Worm (Caenorhabditis elegans) whole organism, L3 larva: ENCODE measurements around the gene coh-3.

Experiments
- ama-1 ChIP-seq: fragments of 150-350 bp; optimal IDR thresholded peaks from 2 replicates; lab custom pipeline; 2018
- ceh-28 ChIP-seq: fragments of 150-350 bp; optimal IDR thresholded peaks from 2 replicates; lab custom pipeline; 2014; ENCODE audit warnings: missing biosample characterization, missing genetic modification reagents, missing genetic modification characterization
- ceh-9 ChIP-seq: sonication (generic microtip); optimal IDR thresholded peaks from 2 replicates; lab custom pipeline; 2018; ENCODE audit warnings: missing biosample characterization, missing genetic modification characterization
- daf-12 ChIP-seq: fragments of 150-350 bp; optimal IDR thresholded peaks from 2 replicates; lab custom pipeline; 2014; ENCODE audit warnings: missing biosample characterization, missing genetic modification reagents, missing genetic modification characterization
- egl-27 ChIP-seq: sonication (generic microtip); optimal IDR thresholded peaks from 4 replicates; lab custom pipeline; 2017; ENCODE audit warnings: missing biosample characterization, missing genetic modification reagents, missing genetic modification characterization
- elt-1 ChIP-seq: fragments of 150-350 bp; optimal IDR thresholded peaks from 2 replicates; lab custom pipeline; 2014; ENCODE audit warnings: missing biosample characterization, missing genetic modification characterization
- elt-2 ChIP-seq: sonication (generic microtip); optimal IDR thresholded peaks from 2 replicates; lab custom pipeline; 2016; ENCODE audit warnings: missing genetic modification reagents, mild to moderate bottlenecking, missing genetic modification characterization, missing compliant biosample characterization
- elt-3 ChIP-seq, 3 experiments: fragments of 150-350 bp in 1 of 3; sonication (generic microtip) in 2 of 3; optimal IDR thresholded peaks; 2 replicates in 2 of 3; 4 replicates in 1 of 3; lab custom pipeline; 2014 to 2017; ENCODE audit warnings: missing biosample characterization in 3 of 3, missing genetic modification characterization in 3 of 3
- eor-1 ChIP-seq, 2 experiments: fragments of 150-350 bp; optimal IDR thresholded peaks; 2 replicates each; lab custom pipeline; 2014 to 2018; ENCODE audit warnings: missing biosample characterization in 2 of 2, missing genetic modification characterization in 2 of 2
- fkh-10 ChIP-seq: sonication (generic microtip); optimal IDR thresholded peaks from 2 replicates; lab custom pipeline; 2017; ENCODE audit warnings: missing biosample characterization, missing genetic modification reagents, missing genetic modification characterization
- fos-1 ChIP-seq: fragments of 150-350 bp; optimal IDR thresholded peaks from 2 replicates; lab custom pipeline; 2014; ENCODE audit warnings: missing biosample characterization, missing genetic modification characterization
- hmg-11 ChIP-seq: sonication (generic microtip); optimal IDR thresholded peaks from 2 replicates; lab custom pipeline; 2016; ENCODE audit warnings: missing genetic modification characterization, missing compliant biosample characterization
- lin-15B ChIP-seq: fragments of 150-350 bp; optimal IDR thresholded peaks from 2 replicates; lab custom pipeline; 2014; ENCODE audit warnings: missing biosample characterization, missing genetic modification characterization
- lin-39 ChIP-seq: fragments of 150-350 bp; optimal IDR thresholded peaks from 2 replicates; lab custom pipeline; 2018; ENCODE audit warnings: missing biosample characterization, missing genetic modification reagents, missing genetic modification characterization
- mdl-1 ChIP-seq: fragments of 150-350 bp; optimal IDR thresholded peaks from 2 replicates; lab custom pipeline; 2014; ENCODE audit warnings: missing biosample characterization, missing genetic modification characterization
- mml-1 ChIP-seq: fragments of 150-350 bp; sonication (generic microtip); optimal IDR thresholded peaks from 3 replicates; lab custom pipeline; 2014; ENCODE audit warnings: missing biosample characterization, missing genetic modification characterization
- nfya-1 ChIP-seq: sonication (generic microtip); optimal IDR thresholded peaks from 2 replicates; lab custom pipeline; 2017; ENCODE audit warnings: missing genetic modification characterization, mild to moderate bottlenecking, missing compliant biosample characterization, antibody characterized with exemption, moderate library complexity; ENCODE audit not compliant: insufficient read depth
- nhr-12 ChIP-seq: fragments of 150-350 bp; optimal IDR thresholded peaks from 2 replicates; lab custom pipeline; 2014; ENCODE audit warnings: missing biosample characterization, missing genetic modification characterization
- nhr-23 ChIP-seq: fragments of 150-350 bp; optimal IDR thresholded peaks from 2 replicates; lab custom pipeline; 2014; ENCODE audit warnings: missing biosample characterization, missing genetic modification reagents, missing genetic modification characterization
- nhr-237 ChIP-seq: fragments of 150-350 bp; optimal IDR thresholded peaks from 2 replicates; lab custom pipeline; 2014; ENCODE audit warnings: missing biosample characterization, missing genetic modification characterization
- nhr-25 ChIP-seq: sonication (generic microtip); optimal IDR thresholded peaks from 2 replicates; lab custom pipeline; 2017; ENCODE audit warnings: missing biosample characterization, missing genetic modification characterization
- nhr-28 ChIP-seq: fragments of 150-350 bp; optimal IDR thresholded peaks from 2 replicates; lab custom pipeline; 2014; ENCODE audit warnings: missing biosample characterization, missing genetic modification characterization
- nhr-43 ChIP-seq: sonication (generic microtip); optimal IDR thresholded peaks from 2 replicates; lab custom pipeline; 2016; ENCODE audit warnings: mild to moderate bottlenecking, missing genetic modification characterization, missing compliant biosample characterization; ENCODE audit not compliant: poor library complexity, severe bottlenecking
- nhr-67 ChIP-seq: fragments of 150-350 bp; optimal IDR thresholded peaks from 2 replicates; lab custom pipeline; 2014; ENCODE audit warnings: missing biosample characterization, missing genetic modification characterization
- nhr-76 ChIP-seq: fragments of 150-350 bp; sonication (generic microtip); optimal IDR thresholded peaks from 5 replicates; lab custom pipeline; 2014; ENCODE audit warnings: missing biosample characterization, missing genetic modification characterization
- nhr-77 ChIP-seq: fragments of 150-350 bp; optimal IDR thresholded peaks from 2 replicates; lab custom pipeline; 2014; ENCODE audit warnings: missing biosample characterization, missing genetic modification characterization
- pha-4 ChIP-seq: fragments of 150-350 bp; optimal IDR thresholded peaks from 2 replicates; lab custom pipeline; 2014; ENCODE audit warnings: missing biosample characterization, missing genetic modification reagents, missing genetic modification characterization
- pqm-1 ChIP-seq: fragments of 150-350 bp; optimal IDR thresholded peaks from 2 replicates; lab custom pipeline; 2017; ENCODE audit warnings: missing biosample characterization, missing genetic modification characterization, inconsistent platforms
- skn-1 ChIP-seq: fragments of 150-350 bp; optimal IDR thresholded peaks from 2 replicates; lab custom pipeline; 2014; ENCODE audit warnings: missing biosample characterization, missing genetic modification characterization
- snpc-4 ChIP-seq: fragments of 150-350 bp; optimal IDR thresholded peaks from 2 replicates; lab custom pipeline; 2014; ENCODE audit warnings: missing biosample characterization, missing genetic modification characterization
- unc-62 ChIP-seq: fragments of 150-350 bp; sonication (generic microtip); optimal IDR thresholded peaks from 4 replicates; lab custom pipeline; 2014; ENCODE audit warnings: missing biosample characterization, missing genetic modification reagents, missing genetic modification characterization
- zag-1 ChIP-seq: fragments of 150-350 bp; optimal IDR thresholded peaks from 2 replicates; lab custom pipeline; 2014; ENCODE audit warnings: missing biosample characterization, missing genetic modification characterization
- ztf-11 ChIP-seq: fragments of 150-350 bp; optimal IDR thresholded peaks from 2 replicates; lab custom pipeline; 2014; ENCODE audit warnings: missing biosample characterization, missing genetic modification characterization
- ztf-4 ChIP-seq: fragments of 150-350 bp; optimal IDR thresholded peaks from 2 replicates; lab custom pipeline; 2014; ENCODE audit warnings: missing biosample characterization, missing genetic modification characterization

Gene coh-3

DNA sequence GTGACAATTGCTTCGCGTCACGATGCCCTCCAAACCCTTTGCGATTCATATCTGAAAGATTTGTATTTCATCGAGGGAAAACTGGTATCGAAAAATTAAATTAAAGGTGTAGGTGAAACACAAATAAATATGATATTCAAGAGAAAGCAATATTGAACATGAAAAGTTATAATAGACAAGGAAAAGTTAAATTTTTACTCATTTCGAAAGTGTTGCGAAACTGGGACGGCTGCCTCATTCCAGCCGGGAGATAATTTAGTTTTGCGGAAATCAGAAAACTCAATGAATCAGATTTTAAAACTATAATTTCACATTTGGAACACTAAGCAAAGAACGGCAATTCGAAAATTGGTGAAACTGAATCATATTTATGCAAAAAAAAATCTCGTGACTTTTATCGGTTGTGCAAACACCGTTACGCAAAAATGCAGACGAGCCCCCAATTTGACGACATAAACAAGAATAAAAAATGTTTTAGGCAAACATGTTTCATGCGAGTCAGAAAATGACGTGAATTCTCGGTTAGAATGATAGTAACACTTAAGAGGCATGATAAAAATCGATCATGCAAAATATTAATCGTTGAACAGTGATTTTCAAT, 42.2 kb upstream of the coh-3 start, which contains the start of the genes nxf-1 and C15H11.11 (continued):
- TF ChIP-seq nhr-237 (tag; lab: Kevin White, UChicago) (no peak), nhr-67 (tag; lab: Kevin White, UChicago) (no peak), eor-1 (tag; optimal IDR thresholded peaks at IDR 0.05; lab: Kevin White, UChicago) (no peak)

- TF ChIP-seq fkh-10 (GFP tag; lab: Kevin White, UChicago), result no peak
- no peak for TF ChIP-seq zag-1 (tag; lab: Kevin White, UChicago)
- no peak for TF ChIP-seq egl-27
- no peak for TF ChIP-seq skn-1 (tag; lab: Kevin White, UChicago)
- no peak for TF ChIP-seq mdl-1 (tag; lab: Kevin White, UChicago)
- no peak for TF ChIP-seq nhr-28 (tag; lab: Kevin White, UChicago)
- no peak for TF ChIP-seq ceh-9 (tag; lab: Kevin White, UChicago)
- TF ChIP-seq unc-62 (GFP tag; lab: Kevin White, UChicago), result no peak
- no peak for TF ChIP-seq pqm-1 (tag; lab: Kevin White, UChicago)
- no peak for TF ChIP-seq elt-2 (tag; lab: Kevin White, UChicago)
- TF ChIP-seq mml-1 (tag; lab: Kevin White, UChicago), result no peak
- no peak for TF ChIP-seq ceh-28
- TF ChIP-seq lin-39 (tag; lab: Kevin White, UChicago), result no peak
- no peak for TF ChIP-seq ztf-11 (tag; lab: Kevin White, UChicago)
- no peak for TF ChIP-seq daf-12 (tag; lab: Kevin White, UChicago)
- no peak for TF ChIP-seq nhr-77 (tag; lab: Kevin White, UChicago)
- no peak for TF ChIP-seq hmg-11
Measured at ce11 chrV:14417735-14418134, 39.5 kb upstream of the coh-3 start, which contains the start of the genes nxf-2 and set-31. TSS of gene nxf-2 (minus strand) at chrV:14417835. TSS of gene set-31 (plus strand) at chrV:14417903.

ce11 chrV:14419855-14420254, 37.4 kb upstream of the coh-3 start:
- TF ChIP-seq ztf-4 (tag; lab: Kevin White, UChicago) (no peak), elt-3 (tag; optimal IDR thresholded peaks at IDR 0.05; lab: Kevin White, UChicago) (no peak), daf-12 (tag; lab: Kevin White, UChicago) (no peak), nhr-77 (tag; lab: Kevin White, UChicago) (no peak), ztf-11 (tag; lab: Kevin White, UChicago) (no peak)

DNA sequence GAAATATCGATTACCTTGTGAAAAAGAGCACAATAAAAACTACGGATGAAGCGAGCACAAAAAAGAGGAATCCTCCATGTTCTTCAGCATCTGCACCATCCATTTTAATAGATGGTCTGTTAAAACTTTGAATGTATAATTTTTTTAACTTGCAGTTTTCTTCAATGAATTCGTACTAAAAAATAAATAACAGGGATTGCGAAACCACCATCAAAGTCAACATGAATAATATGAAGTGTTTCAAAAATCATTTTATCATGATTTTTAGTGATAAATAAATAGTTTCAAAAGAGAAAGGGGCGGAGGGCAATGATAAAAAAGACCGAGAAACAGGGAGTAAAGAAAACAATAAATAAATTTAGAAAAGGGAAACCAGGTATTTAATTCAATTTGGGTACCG, 35.9 kb upstream of the coh-3 start, which contains the start of gene dhs-22:
Gene dhs-22 (minus strand): TSS at position 116 of the 400 bp plus-strand sequence.
- peak; percentile 10 for TF ChIP-seq pha-4 (tag; lab: Kevin White, UChicago)
- no peak for TF ChIP-seq fos-1 (tag; lab: Kevin White, UChicago)
- TF ChIP-seq ama-1, result no peak
- no peak for TF ChIP-seq nhr-12 (tag; lab: Kevin White, UChicago)
- TF ChIP-seq elt-2 (tag; lab: Kevin White, UChicago), result peak; percentile 36

DNA sequence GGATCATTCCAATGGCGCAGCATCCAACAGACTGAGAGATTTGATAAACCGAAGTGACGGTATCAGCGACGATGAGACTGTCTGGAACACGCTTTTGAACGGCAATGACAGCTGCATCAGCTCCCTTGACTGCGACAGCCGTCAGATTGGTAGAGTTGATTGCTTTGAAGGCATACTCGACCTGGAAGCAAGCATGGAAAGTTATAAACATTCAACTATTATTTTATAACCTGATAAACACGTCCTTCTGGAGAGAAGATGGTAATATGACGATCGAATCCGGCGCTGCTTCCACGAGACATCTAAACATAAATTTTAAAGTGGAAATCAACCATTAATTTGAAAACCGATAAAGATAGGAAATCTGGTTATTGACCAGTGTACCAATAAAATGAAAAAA, 34.9 kb upstream of the coh-3 start, which contains the start of gene pas-1:
Gene pas-1 (minus strand): TSS at position 302 of the 400 bp plus-strand sequence.
- TF ChIP-seq elt-1 (tag; lab: Kevin White, UChicago), result no peak
- TF ChIP-seq elt-2 (tag; lab: Kevin White, UChicago), result peak; percentile 6
- TF ChIP-seq, all 47 proteins: peak for 1

DNA sequence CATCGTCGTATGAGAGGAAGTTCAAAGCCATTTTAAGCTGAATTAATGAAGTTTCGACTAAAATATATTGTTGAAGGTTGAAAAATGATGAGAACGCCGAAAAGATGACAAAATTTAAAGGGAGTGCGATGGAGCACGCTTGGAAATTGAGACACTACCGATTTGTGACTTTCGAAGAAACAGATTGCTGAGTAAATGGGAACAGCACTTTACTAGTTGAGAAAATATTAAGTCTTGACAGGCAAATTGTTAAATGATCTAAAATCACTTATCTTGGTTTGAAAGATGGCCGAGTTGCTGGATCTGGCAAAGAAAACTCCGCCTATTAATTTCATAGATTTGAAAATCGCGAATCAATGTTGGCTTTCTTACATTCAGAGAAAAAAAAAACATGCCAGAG, 34.0 kb upstream of the coh-3 start, which contains the start of gene rpoa-12:
Gene rpoa-12 (minus strand): TSS at position 37 of the 400 bp plus-strand sequence.
- TF ChIP-seq skn-1 (tag; lab: Kevin White, UChicago), result peak; percentile 98
- TF ChIP-seq mdl-1 (tag; lab: Kevin White, UChicago), result no peak
- TF ChIP-seq nhr-23 (tag; lab: Kevin White, UChicago), result peak; percentile 51
- TF ChIP-seq nhr-43 (tag; lab: Kevin White, UChicago), result peak; percentile 19
- peak; percentile 52 for TF ChIP-seq pha-4 (tag; lab: Kevin White, UChicago)
- TF ChIP-seq lin-15B (tag; lab: Kevin White, UChicago), result peak; percentile 64
- TF ChIP-seq nhr-25, result peak; percentile 68
- peak; percentile 46 for TF ChIP-seq nfya-1 (tag; lab: Kevin White, UChicago)
- no peak for TF ChIP-seq elt-3 (tag; optimal IDR thresholded peaks at IDR 0.05; lab: Kevin White, UChicago)
- no peak for TF ChIP-seq nhr-237 (tag; lab: Kevin White, UChicago)
- peak; percentile 24 for TF ChIP-seq snpc-4 (tag; lab: Kevin White, UChicago)
- TF ChIP-seq nhr-76 (tag; lab: Kevin White, UChicago), result no peak
- TF ChIP-seq unc-62 (GFP tag; lab: Kevin White, UChicago), result no peak
- TF ChIP-seq daf-12 (tag; lab: Kevin White, UChicago), result no peak
